Worm (Caenorhabditis elegans): ENCODE measurements around the gene ldb-1.

The ldb-1 gene

ce11 chrX:11028617-11029016 is at the start of gene ldb-1:
ldb-1 (plus strand) TSS chrX:11028917.
- TF ChIP-seq dao-5 (tag; optimal IDR thresholded peaks at IDR 0.05) (no peak), W03F9.2 (tag; optimal IDR thresholded peaks at IDR 0.05) (no peak), him-1 (tag; optimal IDR thresholded peaks at IDR 0.05) (no peak)

ce11 chrX:10979186-10979585 is 49.5 kb upstream of the ldb-1 start, which contains the start of gene pxn-2:
pxn-2 (minus strand) TSS chrX:10979286.
- no peak for TF ChIP-seq dao-5 (tag; optimal IDR thresholded peaks at IDR 0.05)
- TF ChIP-seq him-1 (tag; optimal IDR thresholded peaks at IDR 0.05): no peak
- no peak for TF ChIP-seq W03F9.2 (tag; optimal IDR thresholded peaks at IDR 0.05)

DNA sequence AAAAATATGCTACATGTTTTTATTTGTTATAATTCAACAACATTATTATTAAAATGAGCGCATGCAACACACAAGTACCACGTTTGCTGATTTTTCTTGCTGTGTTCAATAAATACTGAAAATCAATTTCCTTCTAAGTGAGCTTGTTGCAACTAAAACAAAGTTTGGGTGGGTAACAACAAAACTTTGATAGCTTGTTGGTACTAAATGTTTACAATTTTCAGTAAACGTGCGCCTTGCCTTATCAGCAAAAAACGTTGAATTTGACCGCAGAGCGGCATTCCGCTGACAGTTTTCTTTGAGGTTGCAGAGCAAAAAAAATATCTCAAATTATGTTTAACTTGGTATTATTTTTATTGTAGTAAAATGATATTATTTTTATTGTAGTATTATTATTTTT is 47.3 kb upstream of the ldb-1 start:
- TF ChIP-seq him-1 (tag; optimal IDR thresholded peaks at IDR 0.05): no peak
- no peak for TF ChIP-seq W03F9.2 (tag; optimal IDR thresholded peaks at IDR 0.05)
- TF ChIP-seq dao-5 (tag; optimal IDR thresholded peaks at IDR 0.05): no peak

ce11 chrX:10982051-10982450 is 46.7 kb upstream of the ldb-1 start, which contains the start of gene ver-4:
ver-4 (plus strand) TSS chrX:10982351.
- TF ChIP-seq him-1 (tag; optimal IDR thresholded peaks at IDR 0.05): no peak
- no peak for TF ChIP-seq dao-5 (tag; optimal IDR thresholded peaks at IDR 0.05)
- no peak for TF ChIP-seq W03F9.2 (tag; optimal IDR thresholded peaks at IDR 0.05)

ce11 chrX:10989286-10989685 is 39.4 kb upstream of the ldb-1 start:
- TF ChIP-seq him-1 (tag; optimal IDR thresholded peaks at IDR 0.05) (no peak), W03F9.2 (tag; optimal IDR thresholded peaks at IDR 0.05) (no peak), dao-5 (tag; optimal IDR thresholded peaks at IDR 0.05) (no peak)

DNA sequence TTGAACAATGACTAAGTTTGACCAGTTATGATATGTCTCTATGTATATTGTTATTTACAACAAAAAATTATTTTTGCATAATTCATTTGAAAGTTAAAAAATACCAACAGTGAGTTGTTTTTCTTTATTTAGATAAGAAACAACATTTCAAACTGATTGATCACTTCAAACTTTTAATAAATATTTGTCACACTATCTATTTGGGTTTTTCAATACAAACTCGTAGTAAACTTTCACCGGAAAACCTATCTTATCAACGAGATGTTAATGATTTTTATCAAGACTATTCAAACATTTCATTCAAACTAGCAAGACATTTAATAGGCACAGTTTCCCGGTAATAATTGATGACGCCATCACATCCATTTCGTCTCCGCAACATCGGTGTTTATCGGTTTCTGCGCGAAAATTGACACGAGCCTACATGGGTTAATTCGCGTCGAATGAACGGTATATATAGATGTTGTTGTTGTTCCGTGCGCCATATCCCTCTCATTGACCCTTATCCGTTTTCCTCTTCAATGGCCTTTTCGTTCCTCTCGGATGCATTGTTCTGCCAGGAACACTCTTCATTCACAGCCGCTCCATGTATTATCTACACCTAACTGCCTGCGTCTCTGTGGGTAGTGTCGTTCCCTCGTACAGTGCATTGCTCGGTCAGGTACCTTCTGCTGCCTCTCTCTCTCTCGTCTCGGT is 38.4 kb upstream of the ldb-1 start:
- TF ChIP-seq W03F9.2 (tag; optimal IDR thresholded peaks at IDR 0.05) (no peak), him-1 (tag; optimal IDR thresholded peaks at IDR 0.05) (no peak), dao-5 (tag; optimal IDR thresholded peaks at IDR 0.05) (no peak)

- no peak for TF ChIP-seq dao-5 (tag; optimal IDR thresholded peaks at IDR 0.05)
- no peak for TF ChIP-seq W03F9.2 (tag; optimal IDR thresholded peaks at IDR 0.05)
- no peak for TF ChIP-seq him-1 (tag; optimal IDR thresholded peaks at IDR 0.05)
Observed at ce11 chrX:10990855-10991176, 37.9 kb upstream of the ldb-1 start.

- TF ChIP-seq him-1 (tag; optimal IDR thresholded peaks at IDR 0.05) (no peak), W03F9.2 (tag; optimal IDR thresholded peaks at IDR 0.05) (no peak), dao-5 (tag; optimal IDR thresholded peaks at IDR 0.05) (no peak)
Observed at ce11 chrX:10991352-10992172, 37.2 kb upstream of the ldb-1 start.

- TF ChIP-seq him-1 (tag; optimal IDR thresholded peaks at IDR 0.05): no peak
- TF ChIP-seq dao-5 (tag; optimal IDR thresholded peaks at IDR 0.05): no peak
- no peak for TF ChIP-seq W03F9.2 (tag; optimal IDR thresholded peaks at IDR 0.05)
Observed at ce11 chrX:10992177-10992576, 36.5 kb upstream of the ldb-1 start, which contains the start of gene ver-3. ver-3 (plus strand) TSS chrX:10992477.

DNA sequence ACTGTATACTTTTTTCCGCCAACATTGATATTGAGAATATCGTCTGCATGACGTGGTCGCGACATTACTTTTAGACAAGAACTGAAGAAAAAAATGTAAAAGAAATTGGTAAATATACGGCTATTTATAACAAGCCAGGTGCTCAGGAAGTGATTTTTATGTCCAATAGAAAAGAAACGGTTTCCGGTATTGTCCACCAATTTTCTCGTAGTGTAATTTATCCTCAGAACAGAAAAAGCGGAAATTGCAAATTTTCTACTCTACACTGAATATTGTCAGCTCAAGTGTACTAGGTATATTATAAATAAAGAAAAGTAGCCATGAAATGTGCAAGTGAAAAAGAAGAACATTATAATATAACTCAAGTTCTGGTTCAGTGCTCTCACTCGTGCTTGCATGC is 29.5 kb upstream of the ldb-1 start, which contains the start of gene F59F3.6:
F59F3.6 (minus strand) TSS at position 101 of the 400 bp plus-strand sequence.
- TF ChIP-seq dao-5 (tag; optimal IDR thresholded peaks at IDR 0.05) (no peak), W03F9.2 (tag; optimal IDR thresholded peaks at IDR 0.05) (no peak), him-1 (tag; optimal IDR thresholded peaks at IDR 0.05) (no peak)

DNA sequence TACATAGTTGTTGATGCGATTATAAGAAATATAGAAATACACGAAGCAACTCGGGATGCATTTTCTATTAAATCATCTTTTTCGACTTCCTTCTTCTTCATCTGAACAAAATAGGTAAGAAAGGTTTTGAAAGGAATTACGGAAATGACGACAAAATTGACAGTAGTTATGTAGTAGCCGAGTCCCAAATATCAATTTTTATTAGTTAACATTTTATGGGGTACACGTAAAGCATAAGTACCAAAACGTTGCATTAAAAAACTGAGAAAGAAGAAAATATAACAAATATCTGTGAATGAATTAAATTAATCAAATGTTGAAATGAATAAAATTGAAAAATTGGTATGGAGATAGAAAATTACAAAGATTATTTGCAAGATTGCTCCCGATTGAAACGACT is 27.0 kb upstream of the ldb-1 start, which contains the start of gene col-177:
col-177 (minus strand) TSS at position 101 of the 400 bp plus-strand sequence.
- TF ChIP-seq dao-5 (tag; optimal IDR thresholded peaks at IDR 0.05) (no peak), him-1 (tag; optimal IDR thresholded peaks at IDR 0.05) (no peak), W03F9.2 (tag; optimal IDR thresholded peaks at IDR 0.05) (no peak)

ce11 chrX:11003701-11004100 is 25.0 kb upstream of the ldb-1 start:
- no peak for TF ChIP-seq dao-5 (tag; optimal IDR thresholded peaks at IDR 0.05)
- no peak for TF ChIP-seq him-1 (tag; optimal IDR thresholded peaks at IDR 0.05)
- no peak for TF ChIP-seq W03F9.2 (tag; optimal IDR thresholded peaks at IDR 0.05)

- no peak for TF ChIP-seq dao-5 (tag; optimal IDR thresholded peaks at IDR 0.05)
- no peak for TF ChIP-seq W03F9.2 (tag; optimal IDR thresholded peaks at IDR 0.05)
- TF ChIP-seq him-1 (tag; optimal IDR thresholded peaks at IDR 0.05): no peak
Observed at ce11 chrX:11007393-11007792, 21.3 kb upstream of the ldb-1 start.

DNA sequence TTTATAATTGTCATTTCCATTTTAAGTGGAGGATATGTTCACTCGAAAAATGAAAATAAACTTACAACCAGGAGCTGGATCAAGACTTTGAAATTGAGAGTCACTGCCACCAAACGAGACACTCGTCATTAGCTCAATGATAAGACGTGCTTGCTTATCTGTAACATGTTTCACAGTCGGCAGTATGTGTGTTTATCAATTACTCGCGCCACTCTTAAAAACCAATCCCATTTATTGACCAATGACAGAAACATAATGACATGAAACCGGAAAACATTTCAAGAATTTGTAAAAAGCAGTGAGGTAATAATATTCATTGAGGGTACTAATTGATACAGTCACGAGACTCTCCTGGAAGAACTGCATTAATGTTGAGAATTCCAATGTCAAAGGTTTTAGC is 20.7 kb upstream of the ldb-1 start, which contains the start of gene del-5:
del-5 (minus strand) TSS at position 130 of the 400 bp plus-strand sequence.
- TF ChIP-seq him-1 (tag; optimal IDR thresholded peaks at IDR 0.05): no peak
- TF ChIP-seq W03F9.2 (tag; optimal IDR thresholded peaks at IDR 0.05): no peak
- no peak for TF ChIP-seq dao-5 (tag; optimal IDR thresholded peaks at IDR 0.05)
